Worm (Caenorhabditis elegans) whole organism, L1 larva: ENCODE data around the gene C40A11.2.

Experiments used
- dpl-1 ChIP-seq, 3 experiments: fragments of 150-350 bp in 2 of 3; sonication (generic microtip) in 1 of 3; optimal IDR thresholded peaks; 2 replicates each; lab custom pipeline; 2014 to 2017; ENCODE audit warnings: missing biosample characterization in 3 of 3, missing genetic modification characterization in 3 of 3, missing genetic modification reagents in 3 of 3
- elt-3 ChIP-seq, 6 experiments: fragments of 150-350 bp in 1 of 6; sonication (generic microtip); optimal IDR thresholded peaks; 2 replicates each; lab custom pipeline; 2017 to 2018; ENCODE audit warnings: missing biosample characterization in 6 of 6, missing genetic modification characterization in 6 of 6, inconsistent platforms in 1 of 6
- mef-2 ChIP-seq: fragments of 150-350 bp; optimal IDR thresholded peaks from 2 replicates; lab custom pipeline; 2014; ENCODE audit warnings: missing biosample characterization, missing genetic modification characterization
- nhr-71 ChIP-seq: sonication (generic microtip); optimal IDR thresholded peaks from 2 replicates; lab custom pipeline; 2016; ENCODE audit warnings: mild to moderate bottlenecking, missing genetic modification characterization, moderate library complexity, missing compliant biosample characterization
- unc-30 ChIP-seq: sonication (generic microtip); optimal IDR thresholded peaks from 2 replicates; lab custom pipeline; 2017; ENCODE audit warnings: missing biosample characterization, missing genetic modification characterization

ce11 chrII:2190522-2190921 is 43.8 kb downstream of the C40A11.2 start:
- TF ChIP-seq dpl-1 (GFP tag; optimal IDR thresholded peaks at IDR 0.05; lab: Kevin White, UChicago): no peak
- TF ChIP-seq mef-2 (tag; lab: Kevin White, UChicago): no peak
- TF ChIP-seq elt-3 (tag; optimal IDR thresholded peaks at IDR 0.05; lab: Kevin White, UChicago): no peak
- TF ChIP-seq nhr-71 (tag; lab: Kevin White, UChicago): no peak
- no peak for TF ChIP-seq unc-30 (tag; lab: Kevin White, UChicago)
